Worm (Caenorhabditis elegans) whole organism, early embryonic: ENCODE data around the gene K09B3.1.
A peak's percentile ranks its signal among the peaks of the same experiment; 100 is the strongest.

ENCODE experiments used
- B0310.2 ChIP-seq: sonication (generic microtip); optimal IDR thresholded peaks from 2 replicates; lab custom pipeline; 2016; ENCODE audit warnings: mild to moderate bottlenecking, missing genetic modification characterization, missing compliant biosample characterization
- F13C5.2 ChIP-seq: sonication (generic microtip); optimal IDR thresholded peaks from 2 replicates; lab custom pipeline; 2017; ENCODE audit warnings: mild to moderate bottlenecking, missing genetic modification characterization, inconsistent platforms, missing compliant biosample characterization
- aly-1 ChIP-seq: sonication (generic microtip); optimal IDR thresholded peaks from 2 replicates; lab custom pipeline; 2016; ENCODE audit warnings: missing genetic modification characterization, missing compliant biosample characterization
- ama-1 ChIP-seq: fragments of 150-350 bp; optimal IDR thresholded peaks from 2 replicates; lab custom pipeline; 2014
- ceh-13 ChIP-seq: fragments of 200-800 bp; sonication (Bioruptor generic); optimal IDR thresholded peaks from 2 replicates; lab custom pipeline; 2018; ENCODE audit warnings: mild to moderate bottlenecking, missing genetic modification characterization, missing compliant biosample characterization
- ceh-36 ChIP-seq: sonication (generic microtip); optimal IDR thresholded peaks from 2 replicates; lab custom pipeline; 2016; ENCODE audit warnings: missing genetic modification characterization, inconsistent platforms, missing compliant biosample characterization
- ets-7 ChIP-seq: sonication (generic microtip); optimal IDR thresholded peaks from 2 replicates; lab custom pipeline; 2016; ENCODE audit warnings: missing genotype, missing genetic modification characterization, missing compliant biosample characterization
- flt-1 ChIP-seq: fragments of 200-800 bp; sonication (Bioruptor generic); IDR thresholded peaks from 2 replicates; pipeline ENCODE4 v1.3.6; 2022; ENCODE audit warnings: missing genetic modification characterization, missing compliant biosample characterization
- hmbx-1 ChIP-seq: sonication (generic microtip); optimal IDR thresholded peaks from 2 replicates; lab custom pipeline; 2016; ENCODE audit warnings: mild to moderate bottlenecking, missing genetic modification characterization, missing compliant biosample characterization
- hmg-4 ChIP-seq: fragments of 200-800 bp; sonication (Bioruptor generic); optimal IDR thresholded peaks from 2 replicates; lab custom pipeline; 2018; ENCODE audit warnings: mild to moderate bottlenecking, missing genetic modification characterization, missing compliant biosample characterization
- hnd-1 ChIP-seq: sonication (generic microtip); optimal IDR thresholded peaks from 2 replicates; lab custom pipeline; 2016; ENCODE audit warnings: missing genetic modification characterization, missing compliant biosample characterization
- pes-1 ChIP-seq: fragments of 200-800 bp; sonication (Bioruptor generic); IDR thresholded peaks from 2 replicates; pipeline ENCODE4 v1.3.6; 2022; ENCODE audit warnings: missing genetic modification reagents, missing genetic modification characterization, missing compliant biosample characterization
- scrt-1 ChIP-seq: fragments of 200-800 bp; sonication (Bioruptor generic); IDR thresholded peaks from 2 replicates; pipeline ENCODE4 v1.3.6; 2022; ENCODE audit warnings: missing genetic modification characterization, missing compliant biosample characterization
- sea-1 ChIP-seq: fragments of 200-800 bp; sonication (Bioruptor generic); conservative IDR thresholded peaks from 2 replicates; pipeline ENCODE4 v1.3.6; 2022; ENCODE audit warnings: missing genetic modification characterization, missing compliant biosample characterization
- tbx-11 ChIP-seq: fragments of 200-800 bp; sonication (Bioruptor generic); IDR thresholded peaks from 2 replicates; pipeline ENCODE4 v1.3.6; 2022; ENCODE audit warnings: missing genetic modification characterization, missing compliant biosample characterization
- tbx-37 ChIP-seq: fragments of 200-800 bp; sonication (Bioruptor generic); conservative IDR thresholded peaks from 2 replicates; pipeline ENCODE4 v1.3.6; 2022; ENCODE audit warnings: missing genetic modification reagents, missing genetic modification characterization, missing compliant biosample characterization
- tra-4 ChIP-seq: sonication (generic microtip); optimal IDR thresholded peaks from 2 replicates; lab custom pipeline; 2017; ENCODE audit warnings: missing genetic modification characterization, missing compliant biosample characterization

The K09B3.1 gene

ce11 chrIV:3800952-3801351 lies 6.4 kb downstream of the K09B3.1 start, which contains the start of gene osm-3:
TSS of gene osm-3 (minus strand) at chrIV:3801052.
- TF ChIP-seq ceh-13 (GFP tag; lab: Kevin White, UChicago) (no peak), ets-7 (tag; lab: Kevin White, UChicago) (no peak), tra-4 (tag; lab: Kevin White, UChicago) (no peak), aly-1 (tag; lab: Kevin White, UChicago) (no peak)

- peak; percentile 50; the same call in 1 of the 2 replicates for TF ChIP-seq pes-1 (GFP tag; lab: Robert Waterston, UW)
- peak; percentile 63; the same call in 1 of the 2 replicates for TF ChIP-seq tbx-37
- no peak for TF ChIP-seq scrt-1
Observed at ce11 chrIV:3803252-3803651, 8.7 kb downstream of the K09B3.1 start, which contains the start of the genes algn-14 and M02B7.2. TSS of gene algn-14 (minus strand) at chrIV:3803426. TSS of gene M02B7.2 (plus strand) at chrIV:3803581.

DNA sequence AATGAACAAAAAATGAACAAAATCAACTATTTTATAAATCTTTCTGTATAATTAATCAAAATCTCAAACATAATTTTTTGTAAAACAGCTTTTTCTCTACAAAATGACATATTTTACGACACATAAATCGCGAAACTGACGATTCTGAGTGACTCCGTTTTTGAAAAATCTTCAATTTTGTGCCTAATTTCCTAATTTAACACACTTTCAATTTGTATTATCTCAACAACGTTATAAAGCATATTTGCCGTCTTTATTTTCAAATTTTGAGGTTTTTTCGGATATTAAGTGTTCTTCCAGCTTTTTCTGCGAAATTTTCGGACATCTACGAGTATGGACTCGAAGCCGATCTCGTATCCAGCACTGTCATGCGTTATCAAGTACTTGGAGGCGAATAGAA lies 10.7 kb downstream of the K09B3.1 start, which contains the start of gene fbxc-47:
fbxc-47 (plus strand) TSS at position 301 of the 400 bp plus-strand sequence.
- TF ChIP-seq tra-4 (tag; lab: Kevin White, UChicago) = no peak
- TF ChIP-seq B0310.2 (tag; lab: Kevin White, UChicago) = no peak
- no peak for TF ChIP-seq aly-1 (tag; lab: Kevin White, UChicago)
- TF ChIP-seq pes-1 (GFP tag; lab: Robert Waterston, UW) = no peak
- TF ChIP-seq tbx-37 = no peak
- TF ChIP-seq hmg-4 (GFP tag; lab: Kevin White, UChicago) = no peak
- TF ChIP-seq sea-1 = no peak
- no peak for TF ChIP-seq F13C5.2 (tag; lab: Kevin White, UChicago)
- no peak for TF ChIP-seq tbx-11 (GFP tag; lab: Robert Waterston, UW)
- no peak for TF ChIP-seq ama-1 (lab: Kevin White, UChicago)
- no peak for TF ChIP-seq ceh-36
- no peak for TF ChIP-seq scrt-1
- TF ChIP-seq hmbx-1 (tag; lab: Kevin White, UChicago) = no peak
- TF ChIP-seq hnd-1 (tag; lab: Kevin White, UChicago) = no peak
- no peak for TF ChIP-seq flt-1 (GFP tag; lab: Robert Waterston, UW)
- TF ChIP-seq ceh-13 (GFP tag; lab: Kevin White, UChicago) = no peak
- no peak for TF ChIP-seq ets-7 (tag; lab: Kevin White, UChicago)

DNA sequence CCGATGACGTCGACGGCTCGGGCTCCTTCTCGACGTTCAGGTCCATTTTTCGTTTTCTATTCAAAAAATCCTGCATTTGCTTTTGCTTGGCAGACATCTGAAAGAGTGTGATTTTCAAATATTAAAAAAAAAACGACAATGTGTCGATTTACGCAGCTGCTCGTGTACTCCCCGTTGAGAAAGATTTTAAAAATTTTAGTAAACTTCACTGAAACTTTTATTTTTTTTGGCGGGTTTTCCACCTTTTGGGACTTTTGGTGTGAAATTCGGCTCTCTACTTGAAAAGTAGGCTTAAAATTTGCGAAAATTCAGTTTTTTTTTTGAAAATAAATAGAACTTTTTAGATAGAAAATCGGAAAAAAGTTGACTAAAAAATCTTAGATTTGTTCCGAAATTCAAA lies 12.6 kb downstream of the K09B3.1 start, which contains the start of gene M02B7.7:
M02B7.7 (minus strand) TSS at position 101 of the 400 bp plus-strand sequence.
- no peak for TF ChIP-seq hmbx-1 (tag; lab: Kevin White, UChicago)
- TF ChIP-seq ceh-36 = no peak
- no peak for TF ChIP-seq hmg-4 (GFP tag; lab: Kevin White, UChicago)
- TF ChIP-seq scrt-1 = no peak
- no peak for TF ChIP-seq flt-1 (GFP tag; lab: Robert Waterston, UW)
- no peak for TF ChIP-seq tra-4 (tag; lab: Kevin White, UChicago)
- no peak for TF ChIP-seq aly-1 (tag; lab: Kevin White, UChicago)
- TF ChIP-seq B0310.2 (tag; lab: Kevin White, UChicago) = no peak
- no peak for TF ChIP-seq sea-1
- TF ChIP-seq pes-1 (GFP tag; lab: Robert Waterston, UW) = no peak
- no peak for TF ChIP-seq hnd-1 (tag; lab: Kevin White, UChicago)
- no peak for TF ChIP-seq ceh-13 (GFP tag; lab: Kevin White, UChicago)
- TF ChIP-seq ets-7 (tag; lab: Kevin White, UChicago) = no peak
- no peak for TF ChIP-seq F13C5.2 (tag; lab: Kevin White, UChicago)
- no peak for TF ChIP-seq tbx-37

ce11 chrIV:3807545-3807944 lies 13.0 kb downstream of the K09B3.1 start:
- TF ChIP-seq hmg-4 (GFP tag; lab: Kevin White, UChicago) (peak; percentile 65), ceh-36 (no peak), pes-1 (GFP tag; lab: Robert Waterston, UW) (peak; percentile 55), tra-4 (tag; lab: Kevin White, UChicago) (no peak)

- no peak for TF ChIP-seq ama-1 (lab: Kevin White, UChicago)
- TF ChIP-seq scrt-1 = no peak
- no peak for TF ChIP-seq aly-1 (tag; lab: Kevin White, UChicago)
- no peak for TF ChIP-seq sea-1
- TF ChIP-seq F13C5.2 (tag; lab: Kevin White, UChicago) = no peak
- TF ChIP-seq ceh-36 = no peak
- TF ChIP-seq ets-7 (tag; lab: Kevin White, UChicago) = no peak
- TF ChIP-seq pes-1 (GFP tag; lab: Robert Waterston, UW) = no peak
Observed at ce11 chrIV:3812812-3813211, 18.3 kb downstream of the K09B3.1 start.

DNA sequence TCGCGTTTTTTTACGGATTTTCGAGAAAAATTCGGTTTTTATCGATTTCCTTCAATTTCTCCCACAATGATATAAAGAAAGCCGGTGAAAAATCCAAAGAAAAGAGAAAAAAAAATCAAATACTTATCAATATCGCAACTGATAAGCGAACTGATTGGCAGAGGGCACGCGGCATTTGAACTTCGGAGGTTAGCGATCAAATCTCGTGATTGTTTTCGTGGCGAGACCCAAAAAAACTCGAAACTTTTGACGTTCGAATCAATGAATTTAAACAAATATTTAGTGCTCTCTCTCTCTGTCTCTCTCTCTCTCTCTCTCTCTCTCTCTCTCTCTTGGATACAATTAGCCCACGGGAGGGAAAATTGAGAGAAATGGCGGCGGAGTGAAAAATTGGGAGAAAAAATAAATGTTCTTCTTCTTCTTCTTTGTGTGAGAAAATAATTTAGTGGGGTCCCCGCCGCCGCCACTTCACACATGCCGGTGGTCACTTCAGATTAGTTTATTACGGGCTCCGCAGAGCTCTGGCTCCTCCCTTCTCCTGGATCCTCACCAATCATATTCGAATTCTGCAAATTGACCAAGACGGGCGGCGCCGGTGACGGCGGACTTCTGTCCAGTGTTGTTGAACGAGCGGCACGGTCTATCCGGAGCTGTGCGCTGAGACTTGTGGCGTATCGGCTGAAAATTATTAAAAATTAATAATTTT lies 20.2 kb downstream of the K09B3.1 start:
- TF ChIP-seq B0310.2 (tag; lab: Kevin White, UChicago) = no peak
- no peak for TF ChIP-seq ceh-13 (GFP tag; lab: Kevin White, UChicago)
- no peak for TF ChIP-seq tra-4 (tag; lab: Kevin White, UChicago)
- no peak for TF ChIP-seq hmg-4 (GFP tag; lab: Kevin White, UChicago)
- TF ChIP-seq flt-1 (GFP tag; lab: Robert Waterston, UW) = no peak
- TF ChIP-seq scrt-1 = no peak
- TF ChIP-seq F13C5.2 (tag; lab: Kevin White, UChicago) = no peak
- TF ChIP-seq tbx-11 (GFP tag; lab: Robert Waterston, UW) = no peak

DNA sequence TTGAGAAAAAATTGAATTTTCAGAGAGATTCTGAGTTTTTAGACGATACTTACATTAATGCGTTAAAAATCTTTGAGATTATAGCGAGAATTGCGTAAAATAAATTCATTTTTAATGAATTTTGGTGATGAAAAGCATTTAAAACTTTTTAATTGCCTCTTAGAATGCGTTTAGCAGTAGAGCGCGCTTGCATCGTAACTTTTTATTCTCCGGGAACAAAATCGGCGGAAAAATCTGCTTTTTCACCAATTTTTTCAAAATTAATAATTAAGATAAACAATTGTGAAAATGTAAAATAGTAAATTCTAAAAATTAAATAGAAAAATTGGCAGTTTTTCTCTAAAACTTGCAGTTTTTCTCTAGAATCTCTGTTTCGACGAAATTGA lies 20.7 kb downstream of the K09B3.1 start:
- no peak for TF ChIP-seq tra-4 (tag; lab: Kevin White, UChicago)
- no peak for TF ChIP-seq B0310.2 (tag; lab: Kevin White, UChicago)
- TF ChIP-seq flt-1 (GFP tag; lab: Robert Waterston, UW) = no peak
- no peak for TF ChIP-seq ceh-36
- TF ChIP-seq pes-1 (GFP tag; lab: Robert Waterston, UW) = no peak
- TF ChIP-seq tbx-37 = no peak
- no peak for TF ChIP-seq sea-1
- no peak for TF ChIP-seq hnd-1 (tag; lab: Kevin White, UChicago)
- no peak for TF ChIP-seq scrt-1
- TF ChIP-seq hmbx-1 (tag; lab: Kevin White, UChicago) = no peak
- TF ChIP-seq aly-1 (tag; lab: Kevin White, UChicago) = no peak
- TF ChIP-seq ama-1 (lab: Kevin White, UChicago) = no peak
- TF ChIP-seq tbx-11 (GFP tag; lab: Robert Waterston, UW) = no peak
- TF ChIP-seq ets-7 (tag; lab: Kevin White, UChicago) = no peak
- TF ChIP-seq F13C5.2 (tag; lab: Kevin White, UChicago) = no peak
- TF ChIP-seq ceh-13 (GFP tag; lab: Kevin White, UChicago) = no peak
- no peak for TF ChIP-seq hmg-4 (GFP tag; lab: Kevin White, UChicago)
